Fruit fly (Drosophila melanogaster) whole organism, embryonic: Measurements from ENCODE around the gene CG6839.

Experiments
- Ada2b ChIP-seq: fragments of 200-800 bp; sonication (Bioruptor generic); IDR thresholded peaks from 2 replicates; pipeline ENCODE4 v1.3.6; 2022; ENCODE audit warnings: missing biosample characterization, missing genetic modification characterization
- Antp ChIP-seq: fragments of 200-800 bp; sonication (Bioruptor generic); optimal IDR thresholded peaks from 3 replicates; lab custom pipeline; 2016; ENCODE audit warnings: missing biosample characterization, missing genetic modification characterization
- Asciz ChIP-seq: fragments of 200-800 bp; sonication (Bioruptor generic); optimal IDR thresholded peaks from 2 replicates; lab custom pipeline; 2017; ENCODE audit warnings: missing biosample characterization, mild to moderate bottlenecking, missing genetic modification characterization, missing genetic modification reagents
- Atf6 ChIP-seq: fragments of 200-800 bp; sonication (Bioruptor generic); IDR thresholded peaks from 2 replicates; pipeline ENCODE4 v1.3.6; 2022; ENCODE audit warnings: missing biosample characterization, missing genetic modification characterization
- Bteb2 ChIP-seq: fragments of 200-800 bp; sonication (Bioruptor generic); optimal IDR thresholded peaks from 2 replicates; lab custom pipeline; 2016; ENCODE audit warnings: missing biosample characterization, missing genetic modification characterization
- CG10274 ChIP-seq: fragments of 200-800 bp; sonication (Bioruptor generic); optimal IDR thresholded peaks from 3 replicates; lab custom pipeline; 2017; ENCODE audit warnings: missing biosample characterization, mild to moderate bottlenecking, missing genetic modification characterization
- CG10321 ChIP-seq: fragments of 200-800 bp; sonication (Bioruptor generic); IDR thresholded peaks from 2 replicates; pipeline ENCODE4 v1.3.6; 2022; ENCODE audit warnings: missing biosample characterization, missing genetic modification characterization
- CG10462 ChIP-seq: fragments of 200-800 bp; sonication (Bioruptor generic); optimal IDR thresholded peaks from 2 replicates; lab custom pipeline; 2016; ENCODE audit warnings: missing biosample characterization, missing genetic modification characterization
- CG10654 ChIP-seq: fragments of 200-800 bp; sonication (Bioruptor generic); optimal IDR thresholded peaks from 2 replicates; lab custom pipeline; 2016; ENCODE audit warnings: missing biosample characterization, missing genetic modification characterization
- CG11093 ChIP-seq: fragments of 200-800 bp; sonication (Bioruptor generic); IDR thresholded peaks from 3 replicates; pipeline ENCODE4 v1.3.6; 2022; ENCODE audit warnings: missing biosample characterization, missing genetic modification characterization
- CG12155 ChIP-seq: fragments of 200-800 bp; sonication (Bioruptor generic); optimal IDR thresholded peaks from 3 replicates; lab custom pipeline; 2016; ENCODE audit warnings: missing biosample characterization, missing genetic modification characterization
- CG12659 ChIP-seq: fragments of 200-800 bp; sonication (Bioruptor generic); optimal IDR thresholded peaks from 3 replicates; lab custom pipeline; 2017; ENCODE audit warnings: mild to moderate bottlenecking, missing biosample characterization, missing genetic modification reagents, missing genetic modification characterization
- CG14441 ChIP-seq: fragments of 200-800 bp; sonication (Bioruptor generic); IDR thresholded peaks from 2 replicates; pipeline ENCODE4 v1.3.6; 2022; ENCODE audit warnings: missing biosample characterization, missing genetic modification characterization
- CG17361 ChIP-seq: fragments of 200-800 bp; sonication (Bioruptor generic); IDR thresholded peaks from 3 replicates; pipeline ENCODE4 v1.3.6; 2022; ENCODE audit warnings: missing biosample characterization, missing genetic modification characterization
- CG2712 ChIP-seq: fragments of 200-800 bp; optimal IDR thresholded peaks from 3 replicates; lab custom pipeline; 2019; ENCODE audit warnings: missing biosample characterization, mild to moderate bottlenecking, missing genetic modification characterization, moderate library complexity
- CG31224 ChIP-seq: fragments of 200-800 bp; sonication (Bioruptor generic); IDR thresholded peaks from 2 replicates; pipeline ENCODE4 v1.3.6; 2022; ENCODE audit warnings: missing biosample characterization, missing genetic modification characterization
- CG4617 ChIP-seq: fragments of 200-800 bp; sonication (Bioruptor generic); optimal IDR thresholded peaks from 3 replicates; lab custom pipeline; 2016; ENCODE audit warnings: missing biosample characterization, missing genetic modification characterization, borderline replicate concordance
- CG4730 ChIP-seq: fragments of 200-800 bp; sonication (Bioruptor generic); IDR thresholded peaks from 2 replicates; pipeline ENCODE4 v1.3.6; 2022; ENCODE audit warnings: missing biosample characterization, missing genetic modification characterization
- CG7839 ChIP-seq: fragments of 200-800 bp; sonication (Bioruptor generic); optimal IDR thresholded peaks from 3 replicates; lab custom pipeline; 2018; ENCODE audit warnings: missing biosample characterization, mild to moderate bottlenecking, missing genetic modification characterization, moderate library complexity
- CG8281 ChIP-seq: fragments of 200-800 bp; sonication (Bioruptor generic); optimal IDR thresholded peaks from 2 replicates; lab custom pipeline; 2018; ENCODE audit warnings: missing biosample characterization, mild to moderate bottlenecking, missing genetic modification characterization, moderate library complexity
- CG9932 ChIP-seq: fragments of 200-800 bp; sonication (Bioruptor generic); IDR thresholded peaks from 2 replicates; pipeline ENCODE4 v1.3.6; 2022; ENCODE audit warnings: missing biosample characterization, missing genetic modification characterization
- Deaf1 ChIP-seq: fragments of 200-800 bp; optimal IDR thresholded peaks from 3 replicates; lab custom pipeline; 2019; ENCODE audit warnings: missing biosample characterization, mild to moderate bottlenecking, missing genetic modification characterization, moderate library complexity
- HHEX ChIP-seq: fragments of 200-800 bp; sonication (Bioruptor generic); optimal IDR thresholded peaks from 3 replicates; lab custom pipeline; 2017; ENCODE audit warnings: missing biosample characterization, mild to moderate bottlenecking, missing genetic modification characterization, missing genetic modification reagents
- HLH3B ChIP-seq: fragments of 200-800 bp; sonication (Bioruptor generic); IDR thresholded peaks from 2 replicates; pipeline ENCODE4 v1.3.6; 2022; ENCODE audit warnings: missing biosample characterization, missing genetic modification characterization
- Hand ChIP-seq: fragments of 200-800 bp; sonication (Bioruptor generic); optimal IDR thresholded peaks from 2 replicates; lab custom pipeline; 2017; ENCODE audit warnings: mild to moderate bottlenecking, missing biosample characterization, missing genetic modification reagents, missing genetic modification characterization
- NFAT ChIP-seq: fragments of 200-800 bp; sonication (Bioruptor generic); IDR thresholded peaks from 2 replicates; pipeline ENCODE4 v1.3.6; 2022; ENCODE audit warnings: missing biosample characterization, missing genetic modification characterization
- NfI ChIP-seq: fragments of 200-800 bp; sonication (Bioruptor generic); optimal IDR thresholded peaks from 3 replicates; lab custom pipeline; 2018; ENCODE audit warnings: missing biosample characterization, mild to moderate bottlenecking, missing genetic modification characterization, moderate library complexity
- PHDP ChIP-seq: fragments of 200-800 bp; sonication (Bioruptor generic); optimal IDR thresholded peaks from 3 replicates; lab custom pipeline; 2018; ENCODE audit warnings: missing biosample characterization, mild to moderate bottlenecking, missing genetic modification characterization, moderate library complexity
- Tbp ChIP-seq: fragments of >200 bp; optimal IDR thresholded peaks from 2 replicates; lab custom pipeline; 2018; ENCODE audit warnings: missing biosample characterization, missing genetic modification characterization
- bbx ChIP-seq: fragments of 200-800 bp; sonication (Bioruptor generic); IDR thresholded peaks from 2 replicates; pipeline ENCODE4 v1.3.6; 2022; ENCODE audit warnings: missing biosample characterization, missing genetic modification characterization; ENCODE audit not compliant: partially characterized antibody
- bowl ChIP-seq: fragments of 200-800 bp; sonication (Bioruptor generic); IDR thresholded peaks from 2 replicates; pipeline ENCODE4 v1.3.6; 2022; ENCODE audit warnings: missing biosample characterization, missing genetic modification characterization
- br ChIP-seq: fragments of >200 bp; optimal IDR thresholded peaks from 2 replicates; lab custom pipeline; 2017
- da ChIP-seq: fragments of 200-800 bp; sonication (Bioruptor generic); optimal IDR thresholded peaks from 2 replicates; lab custom pipeline; 2016; ENCODE audit warnings: missing biosample characterization, missing genetic modification characterization
- dimm ChIP-seq: fragments of 200-800 bp; sonication (Bioruptor generic); IDR thresholded peaks from 2 replicates; pipeline ENCODE4 v1.3.6; 2022; ENCODE audit warnings: missing biosample characterization, missing genetic modification characterization
- dysf ChIP-seq: fragments of 200-800 bp; sonication (Bioruptor generic); IDR thresholded peaks from 3 replicates; pipeline ENCODE4 v1.3.6; 2022; ENCODE audit warnings: missing biosample characterization, missing genetic modification characterization
- ftz-f1 ChIP-seq: fragments of 200-800 bp; sonication (Bioruptor generic); optimal IDR thresholded peaks from 2 replicates; lab custom pipeline; 2016; ENCODE audit warnings: missing biosample characterization, missing genetic modification characterization
- grn ChIP-seq: fragments of 200-800 bp; sonication (Bioruptor generic); optimal IDR thresholded peaks from 3 replicates; lab custom pipeline; 2017; ENCODE audit warnings: missing biosample characterization, missing genetic modification characterization
- hb ChIP-seq: fragments of 200-800 bp; sonication (Bioruptor generic); IDR thresholded peaks from 3 replicates; pipeline ENCODE4 v1.3.6; 2022; ENCODE audit warnings: missing biosample characterization, missing genetic modification characterization; ENCODE audit not compliant: partially characterized antibody
- hbn ChIP-seq: fragments of 200-800 bp; sonication (Bioruptor generic); IDR thresholded peaks from 2 replicates; pipeline ENCODE4 v1.3.6; 2022; ENCODE audit warnings: missing biosample characterization, missing genetic modification characterization; ENCODE audit not compliant: partially characterized antibody
- jumu ChIP-seq: fragments of 200-800 bp; sonication (Bioruptor generic); optimal IDR thresholded peaks from 3 replicates; lab custom pipeline; 2016; ENCODE audit warnings: missing biosample characterization, missing genetic modification characterization
- kah ChIP-seq: fragments of 200-800 bp; sonication (Bioruptor generic); optimal IDR thresholded peaks from 2 replicates; lab custom pipeline; 2018; ENCODE audit warnings: missing biosample characterization, mild to moderate bottlenecking, missing genetic modification characterization
- kay ChIP-seq: fragments of 200-800 bp; sonication (Bioruptor generic); optimal IDR thresholded peaks from 2 replicates; lab custom pipeline; 2016; ENCODE audit warnings: missing biosample characterization, missing genetic modification characterization
- lab ChIP-seq: fragments of 200-800 bp; sonication (Bioruptor generic); optimal IDR thresholded peaks from 3 replicates; lab custom pipeline; 2017; ENCODE audit warnings: missing biosample characterization, missing genetic modification characterization, mild to moderate bottlenecking, moderate library complexity, missing genetic modification reagents
- lilli ChIP-seq: fragments of 200-800 bp; sonication (Bioruptor generic); optimal IDR thresholded peaks from 3 replicates; lab custom pipeline; 2016; ENCODE audit warnings: missing biosample characterization, missing genetic modification characterization
- nmo ChIP-seq: fragments of 200-800 bp; sonication (Bioruptor generic); optimal IDR thresholded peaks from 2 replicates; lab custom pipeline; 2018; ENCODE audit warnings: missing biosample characterization, mild to moderate bottlenecking, missing genetic modification characterization, moderate library complexity
- pan ChIP-seq, 4 experiments: fragments of >200 bp in 3 of 4; fragments of 200-800 bp in 1 of 4; sonication (Bioruptor generic) in 1 of 4; optimal IDR thresholded peaks in 3 of 4; IDR thresholded peaks in 1 of 4; 2 replicates each; pipeline versions ENCODE4 v1.3.6 to Lab custom; 2017 to 2022; ENCODE audit warnings: missing biosample characterization in 2 of 4, missing genetic modification characterization in 2 of 4, mixed read lengths in 1 of 4
- pho ChIP-seq: fragments of 200-800 bp; sonication (Bioruptor generic); optimal IDR thresholded peaks from 2 replicates; lab custom pipeline; 2016; ENCODE audit warnings: missing biosample characterization, missing genetic modification characterization
- rib ChIP-seq: fragments of 200-800 bp; sonication (Bioruptor generic); IDR thresholded peaks from 2 replicates; pipeline ENCODE4 v1.3.6; 2022; ENCODE audit warnings: missing biosample characterization, missing genetic modification characterization
- shn ChIP-seq: fragments of 200-800 bp; sonication (Bioruptor generic); optimal IDR thresholded peaks from 3 replicates; lab custom pipeline; 2016; ENCODE audit warnings: missing biosample characterization, missing genetic modification characterization
- sisA ChIP-seq: fragments of 200-800 bp; sonication (Bioruptor generic); IDR thresholded peaks from 2 replicates; pipeline ENCODE4 v1.3.6; 2022; ENCODE audit warnings: missing biosample characterization, missing genetic modification characterization
- stc ChIP-seq: fragments of 200-800 bp; sonication (Bioruptor generic); IDR thresholded peaks from 2 replicates; pipeline ENCODE4 v1.3.6; 2022; ENCODE audit warnings: missing biosample characterization, missing genetic modification characterization
- usp ChIP-seq: fragments of >200 bp; optimal IDR thresholded peaks from 2 replicates; lab custom pipeline; 2017; ENCODE audit warnings: missing biosample characterization, missing genetic modification characterization

The CG6839 gene

DNA sequence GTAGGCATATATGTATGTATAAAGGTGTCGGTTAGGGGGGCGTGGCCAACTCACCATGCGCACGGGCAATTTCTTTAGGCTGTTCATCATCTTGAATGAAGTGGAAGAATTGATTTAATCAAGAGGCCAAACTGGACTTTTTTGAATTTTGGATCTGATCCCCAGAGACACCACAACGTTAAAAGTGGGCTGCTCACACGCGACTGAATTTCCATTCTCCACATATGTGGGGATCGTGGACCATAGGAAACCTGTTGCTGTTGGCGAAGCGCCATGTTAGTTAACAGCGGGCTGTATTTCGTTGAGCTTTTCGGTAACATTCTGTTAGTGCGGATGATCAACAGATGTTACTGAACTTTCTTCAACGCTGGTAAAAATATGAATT lies 19.3 kb upstream of the CG6839 start, which contains the start of gene CG3902 (continued):
- TF ChIP-seq Asciz (GFP tag; lab: Kevin White, UChicago) (no peak), da (GFP tag; lab: Kevin White, UChicago) (no peak), stc (GFP tag; lab: Robert Waterston, UW) (peak; percentile 13; the same call in 1 of the 2 replicates), CG2712 (tag; lab: Kevin White, UChicago) (no peak), NfI (GFP tag; lab: Kevin White, UChicago) (peak; percentile 3), CG4730 (GFP tag; lab: Robert Waterston, UW) (no peak), CG4617 (GFP tag; lab: Kevin White, UChicago) (no peak), grn (GFP tag; lab: Kevin White, UChicago) (peak; percentile 84), dimm (GFP tag; lab: Robert Waterston, UW) (no peak), hbn (GFP tag; lab: Robert Waterston, UW) (no peak), NFAT (GFP tag; lab: Robert Waterston, UW) (peak; percentile 68), CG31224 (0 out of 2 replicates have a peak, but pooled peaks have one; percentile 10), hb (GFP tag; lab: Robert Waterston, UW) (no peak), CG10321 (GFP tag; lab: Robert Waterston, UW) (no peak), Hand (GFP tag; lab: Kevin White, UChicago) (peak; percentile 49), CG7839 (tag; lab: Kevin White, UChicago) (no peak), CG17361 (no peak), CG8281 (tag; lab: Kevin White, UChicago) (no peak), CG9932 (no peak), Deaf1 (peak; percentile 61), HHEX (GFP tag; lab: Kevin White, UChicago) (peak; percentile 45), rib (GFP tag; lab: Robert Waterston, UW) (peak; percentile 61; the same call in 1 of the 2 replicates), Antp (GFP tag; lab: Kevin White, UChicago) (no peak), PHDP (tag; lab: Kevin White, UChicago) (peak; percentile 39), pho (GFP tag; lab: Kevin White, UChicago) (no peak), CG10654 (no peak), CG11093 (GFP tag; lab: Robert Waterston, UW) (no peak), shn (GFP tag; lab: Kevin White, UChicago) (no peak), Tbp (GFP tag; lab: Kevin White, UChicago) (no peak), Atf6 (GFP tag; lab: Robert Waterston, UW) (peak; percentile 60; the same call in 1 of the 2 replicates), br (lab: Kevin White, UChicago) (no peak), CG14441 (GFP tag; lab: Robert Waterston, UW) (no peak; the same call in 1 of the 2 replicates), ftz-f1 (GFP tag; lab: Kevin White, UChicago) (peak; percentile 55), kah (GFP tag; lab: Kevin White, UChicago) (peak; percentile 98), usp (GFP tag; lab: Kevin White, UChicago) (no peak), Ada2b (no peak), bowl (GFP tag; lab: Robert Waterston, UW) (no peak), nmo (no peak), HLH3B (no peak), pan (optimal IDR thresholded peaks at IDR 0.05; lab: Kevin White, UChicago) (no peak), pan (GFP tag; optimal IDR thresholded peaks at IDR 0.05 in 1 of 2, IDR thresholded peaks at IDR 0.05 in 1 of 2) (no peak), CG10274 (GFP tag; lab: Kevin White, UChicago) (no peak), CG12659 (GFP tag; lab: Kevin White, UChicago) (peak; percentile 49), sisA (GFP tag; lab: Robert Waterston, UW) (no peak), CG10462 (GFP tag; lab: Kevin White, UChicago) (no peak), dysf (GFP tag; lab: Robert Waterston, UW) (no peak; the same call in 2 of the 3 replicates), jumu (GFP tag; lab: Kevin White, UChicago) (no peak), lilli (GFP tag; lab: Kevin White, UChicago) (peak; percentile 70), Bteb2 (GFP tag; lab: Kevin White, UChicago) (no peak), lab (GFP tag; lab: Kevin White, UChicago) (peak; percentile 65), bbx (GFP tag; lab: Robert Waterston, UW) (peak; percentile 59; the same call in 1 of the 2 replicates), CG12155 (GFP tag; lab: Kevin White, UChicago) (no peak), kay (no peak)
